Worm (Caenorhabditis elegans): ENCODE results near the gene math-40.
"Not testable (repeated sequence)": the region's sequence is repeated elsewhere in the genome, so short reads cannot be mapped to it uniquely, and the experiment has no call there.

ce11 chrII:1855447-1855846 is 25.0 kb downstream of the math-40 start:
- not testable (repeated sequence) for TF ChIP-seq Y53G8AR.9 (GFP tag; conservative IDR thresholded peaks at IDR 0.05); F39B2.1 (GFP tag; IDR thresholded peaks at IDR 0.05); hmg-20 (GFP tag; IDR thresholded peaks at IDR 0.05); aptf-2 (GFP tag; conservative IDR thresholded peaks at IDR 0.05); unc-62 (GFP tag; optimal IDR thresholded peaks at IDR 0.05); sdz-38 (tag; optimal IDR thresholded peaks at IDR 0.05); sea-2 (GFP tag; IDR thresholded peaks at IDR 0.05); pha-4 (tag; optimal IDR thresholded peaks at IDR 0.05); dpff-1 (tag; optimal IDR thresholded peaks at IDR 0.05); ztf-26 (tag; optimal IDR thresholded peaks at IDR 0.05); F22D6.2 (tag; optimal IDR thresholded peaks at IDR 0.05)

Data from whole organism, young adult.